Worm (Caenorhabditis elegans) whole organism, L2 larva: ENCODE measurements around the gene ugt-19.

Experiments
- C34F6.9 ChIP-seq: fragments of 150-350 bp; optimal IDR thresholded peaks from 2 replicates; lab custom pipeline; 2014; ENCODE audit warnings: missing biosample characterization, missing genetic modification characterization
- ceh-82 ChIP-seq: fragments of 150-350 bp; optimal IDR thresholded peaks from 2 replicates; lab custom pipeline; 2014; ENCODE audit warnings: missing biosample characterization, missing genetic modification characterization
- crh-2 ChIP-seq: sonication (generic microtip); optimal IDR thresholded peaks from 2 replicates; lab custom pipeline; 2017; ENCODE audit warnings: missing biosample characterization, missing genetic modification characterization
- mdl-1 ChIP-seq, 2 experiments: fragments of 150-350 bp in 1 of 2; sonication (generic microtip) in 1 of 2; optimal IDR thresholded peaks; 2 replicates each; lab custom pipeline; 2017; ENCODE audit warnings: missing biosample characterization in 2 of 2, missing genetic modification characterization in 2 of 2
- nhr-237 ChIP-seq: fragments of 150-350 bp; optimal IDR thresholded peaks from 2 replicates; lab custom pipeline; 2014; ENCODE audit warnings: missing biosample characterization, missing genetic modification characterization
- nhr-6 ChIP-seq: fragments of 150-350 bp; optimal IDR thresholded peaks from 2 replicates; lab custom pipeline; 2014; ENCODE audit warnings: missing biosample characterization, missing genetic modification characterization
- nhr-77 ChIP-seq: fragments of 150-350 bp; optimal IDR thresholded peaks from 2 replicates; lab custom pipeline; 2014; ENCODE audit warnings: missing biosample characterization, missing genetic modification characterization
- unc-39 ChIP-seq: fragments of 150-350 bp; optimal IDR thresholded peaks from 2 replicates; lab custom pipeline; 2014; ENCODE audit warnings: missing biosample characterization, missing genetic modification characterization
- unc-62 ChIP-seq: fragments of 150-350 bp; optimal IDR thresholded peaks from 2 replicates; lab custom pipeline; 2014; ENCODE audit warnings: missing biosample characterization, missing genetic modification reagents, missing genetic modification characterization
- ztf-1 ChIP-seq: fragments of 200-800 bp; sonication (Bioruptor generic); conservative IDR thresholded peaks from 2 replicates; pipeline ENCODE4 v1.3.6; 2022; ENCODE audit warnings: missing genetic modification characterization, missing compliant biosample characterization

ce11 chrIV:6060912-6061311 is 18.8 kb downstream of the ugt-19 start:
- no peak for TF ChIP-seq mdl-1 (tag; optimal IDR thresholded peaks at IDR 0.05; lab: Kevin White, UChicago)
- no peak for TF ChIP-seq crh-2 (tag; lab: Kevin White, UChicago)
- no peak for TF ChIP-seq nhr-237 (tag; lab: Kevin White, UChicago)
- peak; percentile 48 for TF ChIP-seq C34F6.9 (tag; lab: Kevin White, UChicago)
- no peak for TF ChIP-seq unc-62 (GFP tag; lab: Kevin White, UChicago)
- no peak for TF ChIP-seq ceh-82 (tag; lab: Kevin White, UChicago)
- TF ChIP-seq nhr-6: no peak
- TF ChIP-seq nhr-77 (tag; lab: Kevin White, UChicago): no peak
- no peak for TF ChIP-seq ztf-1 (GFP tag; lab: Robert Waterston, UW)
- no peak for TF ChIP-seq unc-39
